Worm (Caenorhabditis elegans): ENCODE measurements around the gene C04A11.1.
A peak's percentile ranks its signal among the peaks of the same experiment; 100 is the strongest.

C04A11.1 gene

ce11 chrX:13700642-13701233, 40.4 kb downstream of the C04A11.1 start (continued):
- TF ChIP-seq ccch-3 (GFP tag; optimal IDR thresholded peaks at IDR 0.05): peak; percentile 92
- peak; percentile 74 for TF ChIP-seq attf-3 (GFP tag; conservative IDR thresholded peaks at IDR 0.05)
- peak; percentile 95 for TF ChIP-seq pha-4 (tag; optimal IDR thresholded peaks at IDR 0.05)
- TF ChIP-seq F49E8.2 (tag; optimal IDR thresholded peaks at IDR 0.05; ENCODE audit: insufficient read depth): no peak
- peak; percentile 68 for TF ChIP-seq B0261.1 (tag; optimal IDR thresholded peaks at IDR 0.05)
- TF ChIP-seq bed-2 (GFP tag; IDR thresholded peaks at IDR 0.05): 0 out of 2 replicates have a peak, but pooled peaks have one; percentile 60
- TF ChIP-seq rec-8 (tag; optimal IDR thresholded peaks at IDR 0.05): no peak
- peak; percentile 98 for TF ChIP-seq nfyb-1 (GFP tag; IDR thresholded peaks at IDR 0.05)
- TF ChIP-seq madf-6 (GFP tag; IDR thresholded peaks at IDR 0.05): no peak
- peak; percentile 98 for TF ChIP-seq C06A6.2 (GFP tag; conservative IDR thresholded peaks at IDR 0.05)
- peak; percentile 98 for TF ChIP-seq gei-17 (GFP tag; optimal IDR thresholded peaks at IDR 0.05)
- no peak for TF ChIP-seq T26A5.8 (tag; optimal IDR thresholded peaks at IDR 0.05)
- 0 out of 2 replicates have a peak, but pooled peaks have one; percentile 83 for TF ChIP-seq F37B4.10 (GFP tag; IDR thresholded peaks at IDR 0.05)
- peak; percentile 90; the same call in 1 of the 2 replicates for TF ChIP-seq bed-1 (GFP tag; IDR thresholded peaks at IDR 0.05)
- peak; percentile 98; the same call in 1 of the 2 replicates for TF ChIP-seq dox-1 (GFP tag; IDR thresholded peaks at IDR 0.05)
- no peak for TF ChIP-seq madf-8 (GFP tag; conservative IDR thresholded peaks at IDR 0.05)
- peak; percentile 79 for TF ChIP-seq ceh-100 (GFP tag; IDR thresholded peaks at IDR 0.05)
- TF ChIP-seq F55B11.4 (tag; optimal IDR thresholded peaks at IDR 0.05; ENCODE audit: borderline replicate concordance, insufficient read depth): no peak
- TF ChIP-seq B0019.2 (GFP tag; conservative IDR thresholded peaks at IDR 0.05): no peak
- TF ChIP-seq lin-54 (GFP tag; optimal IDR thresholded peaks at IDR 0.05): peak; percentile 91
- peak; percentile 97 for TF ChIP-seq Y53G8AR.9 (GFP tag; conservative IDR thresholded peaks at IDR 0.05)
- TF ChIP-seq fkh-3 (tag; optimal IDR thresholded peaks at IDR 0.05): no peak
- peak; percentile 98 for TF ChIP-seq egl-18 (GFP tag; IDR thresholded peaks at IDR 0.05)
- no peak for TF ChIP-seq aptf-2 (GFP tag; conservative IDR thresholded peaks at IDR 0.05)
- TF ChIP-seq zim-3 (tag; optimal IDR thresholded peaks at IDR 0.05): peak; percentile 67
- peak; percentile 97 for TF ChIP-seq tlf-1 (GFP tag; optimal IDR thresholded peaks at IDR 0.05)
- TF ChIP-seq ztf-6 (GFP tag; IDR thresholded peaks at IDR 0.05): peak; percentile 85
- 0 out of 2 replicates have a peak, but pooled peaks have one; percentile 57 for TF ChIP-seq lag-1 (GFP tag; IDR thresholded peaks at IDR 0.05)
- TF ChIP-seq rpc-1 (optimal IDR thresholded peaks at IDR 0.05): peak; percentile 15
- no peak for TF ChIP-seq rpc-1 (tag; optimal IDR thresholded peaks at IDR 0.05)
- TF ChIP-seq hlh-12 (tag; optimal IDR thresholded peaks at IDR 0.05): no peak
- TF ChIP-seq hsf-1 (GFP tag; IDR thresholded peaks at IDR 0.05): no peak

- TF ChIP-seq Y79H2A.3 (GFP tag; conservative IDR thresholded peaks at IDR 0.05): no peak
- no peak for TF ChIP-seq madf-3 (GFP tag; IDR thresholded peaks at IDR 0.05)
- no peak for TF ChIP-seq egrh-3 (GFP tag; IDR thresholded peaks at IDR 0.05)
Measured at ce11 chrX:13702923-13703322, 42.6 kb downstream of the C04A11.1 start.

DNA sequence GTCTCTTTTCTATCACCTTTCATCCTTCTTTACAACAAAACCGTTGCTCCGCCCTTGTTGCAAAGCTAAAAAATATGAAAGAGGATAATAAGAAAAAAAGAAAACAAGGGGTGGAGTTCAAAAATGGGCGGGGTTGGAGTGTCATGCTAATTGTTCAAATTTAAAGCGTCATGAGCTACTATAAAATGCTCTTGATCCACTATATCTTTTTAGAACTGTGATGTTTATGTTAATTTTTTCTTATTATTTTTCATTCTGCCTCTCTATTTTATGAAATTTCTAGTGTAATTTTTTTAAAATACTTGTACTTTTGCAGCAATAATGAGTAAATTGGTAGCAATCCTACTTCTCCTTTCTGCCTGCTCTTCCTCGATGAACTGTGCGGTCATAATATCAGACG, 46.3 kb downstream of the C04A11.1 start, which contains the start of gene K02D3.1:
TSS of gene K02D3.1 (plus strand) at position 301 of the 400 bp plus-strand sequence.
- TF ChIP-seq tlf-1 (GFP tag; optimal IDR thresholded peaks at IDR 0.05): no peak
- TF ChIP-seq ceh-79 (tag; optimal IDR thresholded peaks at IDR 0.05): no peak
- TF ChIP-seq let-607 (tag; optimal IDR thresholded peaks at IDR 0.05): no peak
- TF ChIP-seq pha-4 (tag; optimal IDR thresholded peaks at IDR 0.05): no peak
- TF ChIP-seq hmg-20 (GFP tag; IDR thresholded peaks at IDR 0.05): no peak
- no peak for TF ChIP-seq die-1 (tag; optimal IDR thresholded peaks at IDR 0.05)
- TF ChIP-seq cebp-2 (GFP tag; IDR thresholded peaks at IDR 0.05): no peak
- TF ChIP-seq F23B12.7 (tag; optimal IDR thresholded peaks at IDR 0.05; ENCODE audit: insufficient read depth): no peak
- TF ChIP-seq egl-44 (GFP tag; IDR thresholded peaks at IDR 0.05): no peak
- TF ChIP-seq C17E4.6 (GFP tag; IDR thresholded peaks at IDR 0.05): no peak
- no peak for TF ChIP-seq ceh-91 (GFP tag; IDR thresholded peaks at IDR 0.05)
- no peak for TF ChIP-seq F39B2.1 (GFP tag; IDR thresholded peaks at IDR 0.05)
- TF ChIP-seq F22D6.2 (tag; optimal IDR thresholded peaks at IDR 0.05): no peak
- no peak for TF ChIP-seq lin-26 (GFP tag; IDR thresholded peaks at IDR 0.05)

Measured in whole organism, young adult.